Fruit fly (Drosophila melanogaster): ENCODE results near the gene CG32686.
A peak's percentile ranks its signal among the peaks of the same experiment; 100 is the strongest.

Gene CG32686

DNA sequence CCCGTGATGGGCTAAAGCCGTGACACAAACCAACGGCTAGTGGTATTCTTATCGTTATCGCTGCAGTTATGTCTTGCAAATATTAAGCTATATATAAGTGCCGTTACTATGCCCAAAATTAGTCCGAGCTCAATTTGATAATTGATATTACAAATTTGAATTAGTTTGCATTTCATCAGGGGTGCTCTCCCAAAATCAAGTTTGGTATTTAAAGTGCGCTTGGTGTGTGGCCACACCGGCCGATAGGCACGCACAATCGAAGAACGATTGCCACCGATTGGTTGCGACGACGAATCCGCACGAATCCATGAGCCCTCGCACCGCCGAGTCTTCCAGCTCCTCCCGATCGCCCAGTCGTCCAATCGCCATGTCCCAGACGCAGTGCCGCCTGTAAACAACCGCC is 7.3 kb downstream of the CG32686 start, which contains the start of gene CG17841:
Gene CG17841, plus strand, starts transcription at position 252 of the 403 bp plus-strand sequence.
- no peak for TF ChIP-seq Lpt (GFP tag; optimal IDR thresholded peaks at IDR 0.05)
- TF ChIP-seq CG6163 (GFP tag; IDR thresholded peaks at IDR 0.05) = 0 out of 3 replicates have a peak, but pooled peaks have one; percentile 11

DNA sequence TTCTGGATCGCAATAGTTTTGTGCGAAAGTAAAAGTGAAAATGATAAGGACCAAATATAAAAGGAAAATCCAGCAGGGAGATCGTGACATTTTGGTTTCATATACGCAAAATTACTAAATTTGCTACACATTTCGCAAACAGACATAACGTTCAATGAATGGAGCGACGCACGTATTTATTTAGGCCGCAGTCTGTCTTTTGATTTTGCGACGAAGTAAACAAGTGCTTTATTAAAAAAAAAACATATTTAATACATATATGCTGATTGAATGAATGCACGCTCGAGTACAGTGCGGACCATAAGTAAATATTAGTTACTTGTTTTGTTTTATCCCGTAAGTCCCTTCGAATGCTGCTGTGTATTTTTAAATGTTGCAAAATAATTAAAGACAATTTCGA is 7.7 kb downstream of the CG32686 start, which contains the start of gene CG32679:
Gene CG32679, minus strand, starts transcription at position 101 of the 400 bp plus-strand sequence.
- TF ChIP-seq acj6 (GFP tag; optimal IDR thresholded peaks at IDR 0.05) (no peak), achi (GFP tag; optimal IDR thresholded peaks at IDR 0.05) (no peak), Hr39 (GFP tag; optimal IDR thresholded peaks at IDR 0.05) (no peak), fd85E (GFP tag; optimal IDR thresholded peaks at IDR 0.05) (no peak), CG3919 (GFP tag; optimal IDR thresholded peaks at IDR 0.05) (no peak), CG34406 (GFP tag; optimal IDR thresholded peaks at IDR 0.05) (no peak), CG32006 (GFP tag; optimal IDR thresholded peaks at IDR 0.05) (no peak), Met (GFP tag; optimal IDR thresholded peaks at IDR 0.05) (no peak), cyc (GFP tag; optimal IDR thresholded peaks at IDR 0.05) (no peak), CG8632 (GFP tag; optimal IDR thresholded peaks at IDR 0.05) (no peak)

DNA sequence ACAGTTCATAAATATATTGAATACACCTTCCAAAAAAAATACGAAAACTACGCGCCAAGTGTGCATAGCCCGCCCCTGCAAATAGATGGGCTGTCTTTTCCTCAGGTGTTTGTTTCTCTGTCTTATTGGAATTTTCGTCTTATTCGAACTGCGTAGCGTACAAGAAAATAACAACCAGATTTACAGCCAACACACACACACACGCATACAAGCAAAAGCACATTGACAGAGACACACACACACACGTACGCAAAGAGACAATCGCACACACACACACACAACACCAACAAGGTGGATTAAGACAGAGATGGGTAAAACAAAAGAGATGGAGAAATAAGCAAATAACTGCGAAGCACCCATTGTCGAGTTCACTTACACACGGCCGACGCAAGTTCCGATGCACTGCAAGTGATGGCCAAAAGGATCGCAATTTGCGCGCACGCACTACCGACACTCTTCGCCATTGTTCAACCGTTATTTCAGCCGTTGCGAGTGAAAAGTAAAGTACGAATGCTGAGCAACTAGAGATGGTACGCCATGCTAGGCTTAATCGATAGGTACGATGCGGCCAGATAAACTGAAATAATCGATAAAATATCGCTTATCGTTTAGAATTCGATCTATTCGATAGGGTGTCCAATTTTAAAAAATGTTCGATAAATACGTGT is 9.2 kb downstream of the CG32686 start:
- TF ChIP-seq acj6 (GFP tag; optimal IDR thresholded peaks at IDR 0.05) (no peak), Eip78C (GFP tag) (peak; percentile 89), Hr4 (GFP tag; optimal IDR thresholded peaks at IDR 0.05) (no peak), CG32006 (GFP tag; optimal IDR thresholded peaks at IDR 0.05) (no peak), svp (GFP tag) (peak; percentile 39), CG15336 (GFP tag; IDR thresholded peaks at IDR 0.05) (peak; percentile 42), CG3032 (tag; optimal IDR thresholded peaks at IDR 0.05) (no peak), CG6276 (GFP tag; optimal IDR thresholded peaks at IDR 0.05) (peak; percentile 2), vri (GFP tag; optimal IDR thresholded peaks at IDR 0.05) (peak; percentile 43), pdm3 (GFP tag; optimal IDR thresholded peaks at IDR 0.05) (peak; percentile 18), net (GFP tag; optimal IDR thresholded peaks at IDR 0.05) (no peak), CG6163 (GFP tag; IDR thresholded peaks at IDR 0.05) (peak; percentile 47; the same call in 2 of the 3 replicates), Sox102F (GFP tag; optimal IDR thresholded peaks at IDR 0.05) (peak; percentile 45), fkh (GFP tag; optimal IDR thresholded peaks at IDR 0.05) (peak; percentile 89), Eip75B (GFP tag; optimal IDR thresholded peaks at IDR 0.05) (peak; percentile 25), cyc (GFP tag; optimal IDR thresholded peaks at IDR 0.05) (no peak), ss (GFP tag; optimal IDR thresholded peaks at IDR 0.05) (peak; percentile 58 to 63), lz (GFP tag; optimal IDR thresholded peaks at IDR 0.05) (peak; percentile 9), CG3919 (GFP tag; optimal IDR thresholded peaks at IDR 0.05) (peak; percentile 23), topi (GFP tag; optimal IDR thresholded peaks at IDR 0.05) (peak; percentile 25), dsx (GFP tag; optimal IDR thresholded peaks at IDR 0.05; ENCODE audit: poor library complexity, severe bottlenecking) (peak; percentile 55), esn (GFP tag; optimal IDR thresholded peaks at IDR 0.05) (peak; percentile 22), eg (GFP tag; IDR thresholded peaks at IDR 0.05) (peak; percentile 17; the same call in 1 of the 3 replicates), Ets96B (tag; optimal IDR thresholded peaks at IDR 0.05) (no peak), CG6854 (GFP tag; optimal IDR thresholded peaks at IDR 0.05) (peak; percentile 60), Sox14 (GFP tag; optimal IDR thresholded peaks at IDR 0.05) (peak; percentile 60), achi (GFP tag; optimal IDR thresholded peaks at IDR 0.05) (peak; percentile 36)

DNA sequence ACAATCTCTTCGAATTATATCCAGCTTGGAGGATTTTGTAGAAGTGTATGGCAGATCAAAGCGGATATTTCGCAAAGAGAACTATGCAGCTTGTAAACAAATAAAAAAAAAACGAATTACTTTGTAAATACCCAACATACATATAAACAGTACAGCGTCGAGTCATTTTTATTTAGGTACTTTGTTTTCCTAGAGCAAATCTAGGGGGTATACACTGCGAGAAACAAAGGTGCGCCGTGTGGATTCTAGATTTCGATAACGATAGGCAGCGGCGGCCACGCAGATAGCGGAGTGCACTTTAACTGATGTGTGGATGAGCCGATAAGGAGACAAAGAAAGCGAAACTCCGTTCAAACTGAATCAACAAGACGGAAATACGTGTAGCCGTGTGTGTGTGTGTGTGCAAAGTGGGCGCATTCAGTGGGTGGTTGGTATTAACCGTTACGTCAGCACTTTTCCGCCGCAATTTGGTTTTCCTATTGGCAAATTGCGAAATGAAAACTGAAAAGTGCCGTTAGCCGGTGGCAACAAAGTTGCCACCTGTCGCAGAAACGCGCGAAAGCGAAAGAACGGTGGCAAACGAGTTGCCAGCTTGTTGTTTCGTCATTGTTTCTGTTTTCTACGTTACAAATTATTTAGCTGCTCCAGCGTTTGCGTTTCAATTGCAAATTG is 10.4 kb downstream of the CG32686 start:
- peak; percentile 69 for TF ChIP-seq Eip78C (GFP tag)
- TF ChIP-seq CG6808 (GFP tag; optimal IDR thresholded peaks at IDR 0.05) = no peak
- peak; percentile 15 for TF ChIP-seq dsx (GFP tag; optimal IDR thresholded peaks at IDR 0.05; ENCODE audit: poor library complexity, severe bottlenecking)
- TF ChIP-seq Hr4 (GFP tag; optimal IDR thresholded peaks at IDR 0.05) = no peak
- no peak for TF ChIP-seq CG11902 (GFP tag; optimal IDR thresholded peaks at IDR 0.05)
- no peak for TF ChIP-seq spab (GFP tag; optimal IDR thresholded peaks at IDR 0.05)
- TF ChIP-seq Sox102F (GFP tag; optimal IDR thresholded peaks at IDR 0.05) = no peak
- no peak for TF ChIP-seq Ets96B (tag; optimal IDR thresholded peaks at IDR 0.05)
- no peak for TF ChIP-seq fd85E (GFP tag; optimal IDR thresholded peaks at IDR 0.05)
- TF ChIP-seq Gug (GFP tag; IDR thresholded peaks at IDR 0.05) = peak; percentile 33
- no peak for TF ChIP-seq CG10631 (GFP tag; optimal IDR thresholded peaks at IDR 0.05)
- TF ChIP-seq Hr38 (GFP tag; optimal IDR thresholded peaks at IDR 0.05) = no peak
- no peak for TF ChIP-seq net (GFP tag; optimal IDR thresholded peaks at IDR 0.05)
- no peak for TF ChIP-seq Eip75B (GFP tag; optimal IDR thresholded peaks at IDR 0.05)
- TF ChIP-seq ss (GFP tag; optimal IDR thresholded peaks at IDR 0.05) = peak in 1 of 2 experiments; percentile 23
- TF ChIP-seq pdm3 (GFP tag; optimal IDR thresholded peaks at IDR 0.05) = no peak
- TF ChIP-seq CG16779 (tag; optimal IDR thresholded peaks at IDR 0.05) = no peak
- no peak for TF ChIP-seq Hr39 (GFP tag; optimal IDR thresholded peaks at IDR 0.05)
- no peak for TF ChIP-seq CG6854 (GFP tag; optimal IDR thresholded peaks at IDR 0.05)
- peak; percentile 65 for TF ChIP-seq Sox14 (GFP tag; optimal IDR thresholded peaks at IDR 0.05)
- TF ChIP-seq eg (GFP tag; IDR thresholded peaks at IDR 0.05) = no peak
- peak; percentile 75 for TF ChIP-seq svp (GFP tag)
- TF ChIP-seq CG8319 (GFP tag; optimal IDR thresholded peaks at IDR 0.05) = no peak
- no peak for TF ChIP-seq achi (GFP tag; optimal IDR thresholded peaks at IDR 0.05)
- peak; percentile 78 for TF ChIP-seq fkh (GFP tag; optimal IDR thresholded peaks at IDR 0.05)
